In the genomic region with DNA sequence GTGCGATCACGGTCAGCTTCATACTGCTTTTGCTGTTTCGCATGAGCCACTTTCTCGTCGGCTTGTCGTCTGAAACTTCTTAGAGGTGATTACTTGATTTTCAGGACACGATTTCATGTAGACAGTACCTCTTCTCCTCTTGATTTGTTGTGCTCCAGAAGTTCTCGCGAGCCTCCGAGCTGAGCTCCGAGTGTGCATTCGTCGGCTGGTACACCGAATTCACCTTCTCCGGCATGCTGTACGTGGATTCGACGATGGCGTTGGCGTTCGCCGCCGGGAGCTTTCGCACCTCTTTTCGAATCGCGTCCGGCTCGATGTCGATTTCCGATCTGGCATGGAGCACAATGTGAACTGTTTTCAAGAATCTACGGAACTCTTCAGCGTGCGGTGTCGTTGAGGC, we compare ENCODE assay signal across 2 worm cellular contexts.
A peak's percentile ranks its signal among the peaks of the same experiment; 100 is the strongest.
TF ChIP-seq lines count a peak whose summit lies in the region.

No protein-coding gene starts in this region.

TF ChIP-seq in whole organism, L4 larva, 104 proteins besides CTCF, POLR2A, EP300 and RAD21:
- TF ChIP-seq aha-1 (tag; lab: Kevin White, UChicago) (peak; percentile 77), lsy-2 (tag; optimal IDR thresholded peaks at IDR 0.05; lab: Kevin White, UChicago) (no peak), set-16 (GFP tag; IDR thresholded peaks at IDR 0.05; lab: Robert Waterston, UW) (peak; percentile 77), F49E8.2 (tag; optimal IDR thresholded peaks at IDR 0.05; lab: Kevin White, UChicago; ENCODE audit: borderline replicate concordance) (no peak), D1046.2 (GFP tag; IDR thresholded peaks at IDR 0.05; lab: Robert Waterston, UW) (0 out of 2 replicates have a peak, but pooled peaks have one; percentile 28), zfp-3 (GFP tag; conservative IDR thresholded peaks at IDR 0.05; lab: Robert Waterston, UW) (0 out of 2 replicates have a peak, but pooled peaks have one; percentile 17)

TF ChIP-seq in whole organism, young adult, 124 proteins besides CTCF, POLR2A, EP300 and RAD21:
- no peak for TF ChIP-seq ceh-100 (GFP tag; IDR thresholded peaks at IDR 0.05; lab: Robert Waterston, UW)
- TF ChIP-seq lin-26 (GFP tag; IDR thresholded peaks at IDR 0.05; lab: Robert Waterston, UW): no peak
- no peak for TF ChIP-seq cebp-1 (GFP tag; IDR thresholded peaks at IDR 0.05; lab: Robert Waterston, UW)
- TF ChIP-seq cebp-1 (tag; optimal IDR thresholded peaks at IDR 0.05; lab: Kevin White, UChicago): no peak
- 0 out of 2 replicates have a peak, but pooled peaks have one; percentile 42 for TF ChIP-seq zfh-2 (GFP tag; conservative IDR thresholded peaks at IDR 0.05; lab: Robert Waterston, UW)
